Worm (Caenorhabditis elegans) whole organism, L1 larva: ENCODE measurements around the gene sra-32.

Experiments used
- C34B4.2 ChIP-seq: sonication (generic microtip); optimal IDR thresholded peaks from 2 replicates; lab custom pipeline; 2017; ENCODE audit warnings: mild to moderate bottlenecking, missing genetic modification characterization, missing compliant biosample characterization
- alr-1 ChIP-seq: fragments of 200-800 bp; sonication (Bioruptor generic); optimal IDR thresholded peaks from 2 replicates; lab custom pipeline; 2018; ENCODE audit warnings: borderline replicate concordance, mild to moderate bottlenecking, missing genetic modification characterization, missing compliant biosample characterization
- aly-2 ChIP-seq: fragments of 150-350 bp; optimal IDR thresholded peaks from 2 replicates; lab custom pipeline; 2014; ENCODE audit warnings: missing biosample characterization, missing genetic modification characterization
- blmp-1 ChIP-seq: fragments of 150-350 bp; optimal IDR thresholded peaks from 2 replicates; lab custom pipeline; 2014; ENCODE audit warnings: missing biosample characterization, missing genetic modification characterization
- ceh-88 ChIP-seq: fragments of 200-800 bp; sonication (Bioruptor generic); IDR thresholded peaks from 2 replicates; pipeline ENCODE4 v1.3.6; 2022; ENCODE audit warnings: missing genetic modification characterization, missing compliant biosample characterization
- ceh-90 ChIP-seq: sonication (generic microtip); optimal IDR thresholded peaks from 2 replicates; lab custom pipeline; 2016; ENCODE audit warnings: missing genetic modification characterization, missing compliant biosample characterization
- ces-1 ChIP-seq: fragments of 150-350 bp; optimal IDR thresholded peaks from 2 replicates; lab custom pipeline; 2014; ENCODE audit warnings: missing biosample characterization, missing genetic modification reagents, missing genetic modification characterization
- fkh-10 ChIP-seq: sonication (generic microtip); optimal IDR thresholded peaks from 2 replicates; lab custom pipeline; 2017; ENCODE audit warnings: missing biosample characterization, missing genetic modification reagents, missing genetic modification characterization
- fkh-4 ChIP-seq: sonication (generic microtip); optimal IDR thresholded peaks from 2 replicates; lab custom pipeline; 2016; ENCODE audit warnings: missing compliant biosample characterization, missing genetic modification characterization, borderline replicate concordance
- irx-1 ChIP-seq: sonication (generic microtip); optimal IDR thresholded peaks from 2 replicates; lab custom pipeline; 2016; ENCODE audit warnings: missing genetic modification characterization, missing compliant biosample characterization
- isw-1 ChIP-seq: fragments of 200-800 bp; sonication (Bioruptor generic); IDR thresholded peaks from 2 replicates; pipeline ENCODE4 v1.3.6; 2022; ENCODE audit warnings: missing genetic modification characterization, missing compliant biosample characterization
- lin-14 ChIP-seq: fragments of 200-800 bp; sonication (Bioruptor generic); optimal IDR thresholded peaks from 2 replicates; lab custom pipeline; 2018; ENCODE audit warnings: mild to moderate bottlenecking, missing genetic modification characterization, moderate library complexity, missing compliant biosample characterization
- lin-39 ChIP-seq: fragments of 150-350 bp; optimal IDR thresholded peaks from 2 replicates; lab custom pipeline; 2014; ENCODE audit warnings: missing biosample characterization, missing genetic modification reagents, missing genetic modification characterization
- lsy-2 ChIP-seq, 2 experiments: fragments of 150-350 bp; optimal IDR thresholded peaks; 2 replicates each; lab custom pipeline; 2014; ENCODE audit warnings: missing biosample characterization in 2 of 2, missing genetic modification characterization in 2 of 2
- nhr-11 ChIP-seq: fragments of 150-350 bp; optimal IDR thresholded peaks from 2 replicates; lab custom pipeline; 2014; ENCODE audit warnings: missing biosample characterization, missing genetic modification characterization
- nhr-19 ChIP-seq: fragments of 200-800 bp; sonication (Bioruptor generic); conservative IDR thresholded peaks from 2 replicates; pipeline ENCODE4 v1.3.6; 2022; ENCODE audit warnings: missing genetic modification characterization, missing compliant biosample characterization
- nhr-28 ChIP-seq: fragments of 150-350 bp; optimal IDR thresholded peaks from 2 replicates; lab custom pipeline; 2014; ENCODE audit warnings: missing biosample characterization, missing genetic modification characterization
- nhr-47 ChIP-seq: sonication (generic microtip); optimal IDR thresholded peaks from 2 replicates; lab custom pipeline; 2016; ENCODE audit warnings: mild to moderate bottlenecking, missing genetic modification characterization, moderate library complexity, missing compliant biosample characterization
- nhr-71 ChIP-seq: sonication (generic microtip); optimal IDR thresholded peaks from 2 replicates; lab custom pipeline; 2016; ENCODE audit warnings: mild to moderate bottlenecking, missing genetic modification characterization, moderate library complexity, missing compliant biosample characterization
- nhr-76 ChIP-seq: sonication (generic microtip); optimal IDR thresholded peaks from 2 replicates; lab custom pipeline; 2017; ENCODE audit warnings: missing biosample characterization, missing genetic modification characterization
- nhr-77 ChIP-seq: fragments of 150-350 bp; optimal IDR thresholded peaks from 2 replicates; lab custom pipeline; 2014; ENCODE audit warnings: missing biosample characterization, missing genetic modification characterization
- nhr-84 ChIP-seq: sonication (generic microtip); optimal IDR thresholded peaks from 2 replicates; lab custom pipeline; 2017; ENCODE audit warnings: missing biosample characterization, missing genetic modification characterization
- snpc-4 ChIP-seq: fragments of 150-350 bp; optimal IDR thresholded peaks from 2 replicates; lab custom pipeline; 2014; ENCODE audit warnings: missing biosample characterization, missing genetic modification characterization
- snu-23 ChIP-seq: sonication (generic microtip); optimal IDR thresholded peaks from 2 replicates; lab custom pipeline; 2016; ENCODE audit warnings: missing genetic modification characterization, missing compliant biosample characterization
- sox-4 ChIP-seq: sonication (generic microtip); optimal IDR thresholded peaks from 2 replicates; lab custom pipeline; 2016; ENCODE audit warnings: missing genetic modification characterization, missing compliant biosample characterization
- sup-37 ChIP-seq: fragments of 200-800 bp; sonication (Bioruptor generic); optimal IDR thresholded peaks from 2 replicates; lab custom pipeline; 2018; ENCODE audit warnings: mild to moderate bottlenecking, missing genetic modification characterization, missing compliant biosample characterization
- swsn-7 ChIP-seq: sonication (generic microtip); optimal IDR thresholded peaks from 2 replicates; lab custom pipeline; 2016; ENCODE audit warnings: missing genetic modification characterization, missing compliant biosample characterization
- tbx-2 ChIP-seq: sonication (generic microtip); optimal IDR thresholded peaks from 2 replicates; lab custom pipeline; 2016; ENCODE audit warnings: missing genetic modification characterization, missing compliant biosample characterization
- unc-130 ChIP-seq: fragments of 150-350 bp; optimal IDR thresholded peaks from 2 replicates; lab custom pipeline; 2017; ENCODE audit warnings: missing biosample characterization, missing genetic modification characterization, inconsistent platforms
- unc-30 ChIP-seq: sonication (generic microtip); optimal IDR thresholded peaks from 2 replicates; lab custom pipeline; 2017; ENCODE audit warnings: missing biosample characterization, missing genetic modification characterization
- unc-86 ChIP-seq: sonication (generic microtip); optimal IDR thresholded peaks from 2 replicates; lab custom pipeline; 2016; ENCODE audit warnings: missing genetic modification characterization, missing compliant biosample characterization
- unc-98 ChIP-seq: fragments of 200-800 bp; sonication (Bioruptor generic); IDR thresholded peaks from 2 replicates; pipeline ENCODE4 v1.3.6; 2022; ENCODE audit warnings: missing genetic modification characterization, missing compliant biosample characterization
- xbp-1 ChIP-seq: sonication (generic microtip); optimal IDR thresholded peaks from 2 replicates; lab custom pipeline; 2016; ENCODE audit warnings: missing genetic modification characterization, missing compliant biosample characterization
- zip-4 ChIP-seq: fragments of 200-800 bp; sonication (Bioruptor generic); optimal IDR thresholded peaks from 2 replicates; lab custom pipeline; 2018; ENCODE audit warnings: mild to moderate bottlenecking, missing genetic modification characterization, moderate library complexity, missing compliant biosample characterization
- ztf-11 ChIP-seq, 2 experiments: sonication (generic microtip); optimal IDR thresholded peaks; 2 replicates each; lab custom pipeline; 2016 to 2017; ENCODE audit warnings: missing genetic modification characterization in 2 of 2, missing biosample characterization in 1 of 2, missing compliant biosample characterization in 1 of 2

sra-32 gene

ce11 chrII:4490729-4491128, 41.1 kb downstream of the sra-32 start, which contains the start of gene T05C1.5:
TSS of gene T05C1.5 (minus strand) at chrII:4490829.
- TF ChIP-seq nhr-11 (tag; lab: Kevin White, UChicago), result no peak
- no peak for TF ChIP-seq lsy-2 (tag; optimal IDR thresholded peaks at IDR 0.05; lab: Kevin White, UChicago)
- TF ChIP-seq xbp-1 (tag; lab: Kevin White, UChicago), result no peak
- no peak for TF ChIP-seq unc-130
- no peak for TF ChIP-seq swsn-7 (tag; lab: Kevin White, UChicago)
- TF ChIP-seq nhr-76 (tag; lab: Kevin White, UChicago), result no peak
- no peak for TF ChIP-seq fkh-10 (GFP tag; lab: Kevin White, UChicago)
- TF ChIP-seq blmp-1 (tag; lab: Kevin White, UChicago), result no peak
- TF ChIP-seq nhr-77, result no peak
- TF ChIP-seq isw-1 (GFP tag; lab: Robert Waterston, UW), result no peak
- TF ChIP-seq irx-1 (tag; lab: Kevin White, UChicago), result no peak
- no peak for TF ChIP-seq unc-98 (GFP tag; lab: Robert Waterston, UW)
- no peak for TF ChIP-seq ces-1 (GFP tag; lab: Kevin White, UChicago)
- TF ChIP-seq alr-1 (tag; lab: Kevin White, UChicago), result no peak
- TF ChIP-seq nhr-28 (tag; lab: Kevin White, UChicago), result no peak
- no peak for TF ChIP-seq ceh-88 (GFP tag; lab: Robert Waterston, UW)
- TF ChIP-seq zip-4 (GFP tag; lab: Kevin White, UChicago), result no peak

DNA sequence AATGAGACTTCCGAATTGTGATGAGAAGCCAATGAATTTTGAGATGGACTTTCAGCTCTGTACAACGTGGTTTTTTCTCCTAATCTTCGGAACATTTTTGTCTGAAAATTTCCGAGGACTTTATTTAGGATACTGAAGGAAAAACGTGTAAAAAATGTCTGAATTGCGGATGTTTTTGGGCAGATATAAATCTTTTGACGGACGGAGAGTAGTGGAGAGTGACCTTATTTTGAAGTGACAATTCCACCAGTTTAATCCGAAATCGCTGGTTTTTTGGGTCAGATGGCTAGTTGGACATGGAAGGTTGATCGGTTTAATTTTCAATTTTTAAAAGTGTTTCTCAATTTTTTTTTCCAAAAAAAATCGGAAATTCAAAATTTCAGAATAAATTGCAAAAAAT, 42.5 kb downstream of the sra-32 start, which contains the start of gene T05C1.3:
Gene T05C1.3 (minus strand): TSS at position 101 of the 400 bp plus-strand sequence.
- TF ChIP-seq C34B4.2 (tag; lab: Kevin White, UChicago), result no peak
- no peak for TF ChIP-seq alr-1 (tag; lab: Kevin White, UChicago)
- TF ChIP-seq lsy-2 (tag; optimal IDR thresholded peaks at IDR 0.05; lab: Kevin White, UChicago), result no peak
- TF ChIP-seq fkh-4 (tag; lab: Kevin White, UChicago), result no peak
- TF ChIP-seq zip-4 (GFP tag; lab: Kevin White, UChicago), result no peak
- TF ChIP-seq tbx-2 (tag; lab: Kevin White, UChicago), result no peak
- TF ChIP-seq ceh-90 (tag; lab: Kevin White, UChicago), result no peak
- TF ChIP-seq unc-86 (tag; lab: Kevin White, UChicago), result no peak
- TF ChIP-seq unc-30 (tag; lab: Kevin White, UChicago), result no peak
- TF ChIP-seq lin-14 (GFP tag; lab: Kevin White, UChicago), result no peak
- no peak for TF ChIP-seq nhr-84 (tag; lab: Kevin White, UChicago)
- TF ChIP-seq nhr-11 (tag; lab: Kevin White, UChicago), result no peak
- no peak for TF ChIP-seq nhr-47 (tag; lab: Kevin White, UChicago)
- TF ChIP-seq lin-39 (tag; lab: Kevin White, UChicago), result no peak
- no peak for TF ChIP-seq snu-23

DNA sequence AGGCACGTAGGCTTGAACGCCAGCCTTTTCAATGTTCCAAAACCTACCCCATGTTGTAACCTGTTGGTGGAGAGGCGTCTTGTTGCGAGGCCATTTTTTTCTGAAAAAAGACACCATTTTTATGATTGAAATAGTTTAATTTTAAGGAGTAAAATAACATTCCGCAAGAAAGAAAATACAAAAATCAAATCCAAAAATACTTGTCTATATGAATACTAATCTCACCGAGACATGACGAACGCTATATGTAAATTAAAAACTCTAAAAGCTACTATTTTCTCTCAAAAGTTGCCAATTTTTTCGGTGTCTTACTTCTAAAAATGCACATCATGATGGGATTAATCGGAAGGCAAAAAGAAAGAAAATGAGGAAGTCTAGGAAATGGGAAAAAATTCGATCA, 49.8 kb downstream of the sra-32 start, which contains the start of gene T05C1.2:
Gene T05C1.2 (minus strand): TSS at position 101 of the 400 bp plus-strand sequence.
- TF ChIP-seq snpc-4 (tag; lab: Kevin White, UChicago) (no peak), unc-86 (tag; lab: Kevin White, UChicago) (no peak), sup-37 (GFP tag; lab: Kevin White, UChicago) (no peak), aly-2 (no peak), sox-4 (no peak), nhr-71 (tag; lab: Kevin White, UChicago) (no peak), nhr-19 (GFP tag; lab: Robert Waterston, UW) (no peak), ztf-11 (tag; optimal IDR thresholded peaks at IDR 0.05; lab: Kevin White, UChicago) (no peak), zip-4 (GFP tag; lab: Kevin White, UChicago) (no peak)
